Fruit fly (Drosophila melanogaster) whole organism, embryonic: ENCODE data around the gene CG32793.

ENCODE experiments used
- Awh ChIP-seq: fragments of 200-800 bp; sonication (Bioruptor generic); IDR thresholded peaks from 2 replicates; pipeline ENCODE4, ENCODE4 v1.3.6; 2022; ENCODE audit warnings: missing biosample characterization, missing genetic modification characterization
- BEAF-32 ChIP-seq: fragments of 200-800 bp; sonication (Bioruptor generic); optimal IDR thresholded peaks from 3 replicates; lab custom pipeline; 2017; ENCODE audit warnings: missing biosample characterization, missing genetic modification characterization, mild to moderate bottlenecking, moderate library complexity, missing genetic modification reagents
- CG12219 ChIP-seq: fragments of 200-800 bp; sonication (Bioruptor generic); optimal IDR thresholded peaks from 3 replicates; lab custom pipeline; 2018; ENCODE audit warnings: missing biosample characterization, mild to moderate bottlenecking, missing genetic modification characterization
- CG13424 ChIP-seq: fragments of 200-800 bp; sonication (Bioruptor generic); optimal IDR thresholded peaks from 2 replicates; lab custom pipeline; 2019; ENCODE audit warnings: missing biosample characterization, mild to moderate bottlenecking, missing genetic modification characterization, moderate library complexity
- CG13624 ChIP-seq: fragments of 200-800 bp; sonication (Bioruptor generic); optimal IDR thresholded peaks from 2 replicates; lab custom pipeline; 2016; ENCODE audit warnings: missing biosample characterization, missing genetic modification characterization
- CG13894 ChIP-seq: fragments of 200-800 bp; sonication (Bioruptor generic); optimal IDR thresholded peaks from 3 replicates; lab custom pipeline; 2018; ENCODE audit warnings: missing biosample characterization, mild to moderate bottlenecking, missing genetic modification characterization, moderate library complexity
- CG14050 ChIP-seq: fragments of 200-800 bp; sonication (Bioruptor generic); IDR thresholded peaks from 3 replicates; pipeline ENCODE4 v1.3.6; 2022; ENCODE audit warnings: missing biosample characterization, missing genetic modification characterization
- CG15073 ChIP-seq: fragments of 200-800 bp; sonication (Bioruptor generic); optimal IDR thresholded peaks from 2 replicates; lab custom pipeline; 2016; ENCODE audit warnings: missing biosample characterization, missing genetic modification characterization
- CG15269 ChIP-seq: fragments of 200-800 bp; sonication (Bioruptor generic); optimal IDR thresholded peaks from 2 replicates; lab custom pipeline; 2018; ENCODE audit warnings: missing biosample characterization, mild to moderate bottlenecking, missing genetic modification characterization, moderate library complexity
- CG17802 ChIP-seq: fragments of 200-800 bp; sonication (Bioruptor generic); optimal IDR thresholded peaks from 2 replicates; lab custom pipeline; 2018; ENCODE audit warnings: missing biosample characterization, mild to moderate bottlenecking, missing genetic modification characterization, moderate library complexity
- CG30403 ChIP-seq: fragments of 200-800 bp; sonication (Bioruptor generic); optimal IDR thresholded peaks from 3 replicates; lab custom pipeline; 2016; ENCODE audit warnings: missing biosample characterization, missing genetic modification characterization
- CG30431 ChIP-seq: fragments of 200-800 bp; sonication (Bioruptor generic); optimal IDR thresholded peaks from 2 replicates; lab custom pipeline; 2017; ENCODE audit warnings: missing biosample characterization, missing genetic modification characterization
- CG32767 ChIP-seq: fragments of 200-800 bp; sonication (Bioruptor generic); IDR thresholded peaks from 2 replicates; pipeline ENCODE4 v1.3.6; 2022; ENCODE audit warnings: missing biosample characterization, missing genetic modification characterization
- CG42726 ChIP-seq: fragments of 200-800 bp; sonication (Bioruptor generic); IDR thresholded peaks from 2 replicates; pipeline ENCODE4 v1.3.6; 2022; ENCODE audit warnings: missing biosample characterization, missing genetic modification characterization; ENCODE audit not compliant: partially characterized antibody
- CG4282 ChIP-seq: fragments of 200-800 bp; sonication (Bioruptor generic); optimal IDR thresholded peaks from 2 replicates; lab custom pipeline; 2016; ENCODE audit warnings: missing biosample characterization, missing genetic modification characterization
- CG4360 ChIP-seq: fragments of 200-800 bp; sonication (Bioruptor generic); IDR thresholded peaks from 2 replicates; pipeline ENCODE4 v1.3.6; 2022; ENCODE audit warnings: missing biosample characterization, missing genetic modification characterization
- CG8944 ChIP-seq: fragments of 200-800 bp; sonication (Bioruptor generic); optimal IDR thresholded peaks from 3 replicates; lab custom pipeline; 2016; ENCODE audit warnings: missing biosample characterization, missing genetic modification characterization
- D ChIP-seq, 2 experiments: fragments of 200-800 bp in 1 of 2; fragments of >200 bp in 1 of 2; sonication (Bioruptor generic) in 1 of 2; optimal IDR thresholded peaks; 2 replicates in 1 of 2; 3 replicates in 1 of 2; lab custom pipeline; 2017; ENCODE audit warnings: mild to moderate bottlenecking in 1 of 2, missing biosample characterization in 1 of 2, missing genetic modification characterization in 1 of 2, missing genetic modification reagents in 1 of 2
- Fer3 ChIP-seq: fragments of 200-800 bp; sonication (Bioruptor generic); optimal IDR thresholded peaks from 2 replicates; lab custom pipeline; 2018; ENCODE audit warnings: missing biosample characterization, mild to moderate bottlenecking, missing genetic modification characterization, moderate library complexity
- HmgZ ChIP-seq: fragments of 200-800 bp; sonication (Bioruptor generic); optimal IDR thresholded peaks from 2 replicates; lab custom pipeline; 2018; ENCODE audit warnings: missing biosample characterization, mild to moderate bottlenecking, missing genetic modification characterization
- Jarid2 ChIP-seq: fragments of 200-800 bp; sonication (Bioruptor generic); optimal IDR thresholded peaks from 3 replicates; lab custom pipeline; 2017; ENCODE audit warnings: mild to moderate bottlenecking, missing biosample characterization, missing genetic modification reagents, missing genetic modification characterization
- MTF-1 ChIP-seq: fragments of 200-800 bp; sonication (Bioruptor generic); optimal IDR thresholded peaks from 2 replicates; lab custom pipeline; 2018; ENCODE audit warnings: missing biosample characterization, mild to moderate bottlenecking, missing genetic modification characterization, borderline replicate concordance
- Mes4 ChIP-seq: fragments of 200-800 bp; sonication (Bioruptor generic); optimal IDR thresholded peaks from 2 replicates; lab custom pipeline; 2016; ENCODE audit warnings: missing biosample characterization, missing genetic modification characterization
- Nf-YB ChIP-seq: fragments of 200-800 bp; sonication (Bioruptor generic); optimal IDR thresholded peaks from 3 replicates; lab custom pipeline; 2019; ENCODE audit warnings: missing biosample characterization, mild to moderate bottlenecking, missing genetic modification characterization, moderate library complexity
- TFAM ChIP-seq: fragments of 200-800 bp; sonication (Bioruptor generic); optimal IDR thresholded peaks from 2 replicates; lab custom pipeline; 2017; ENCODE audit warnings: missing biosample characterization, missing genetic modification characterization, inconsistent platforms
- Trl ChIP-seq, 3 experiments: fragments of >200 bp in 2 of 3; fragments of 200-800 bp in 1 of 3; sonication (Bioruptor generic) in 1 of 3; optimal IDR thresholded peaks; 2 replicates in 1 of 3; 3 replicates in 2 of 3; lab custom pipeline; 2016 to 2017; ENCODE audit warnings: missing biosample characterization in 1 of 3, missing genetic modification characterization in 1 of 3
- abd-A ChIP-seq: fragments of 200-800 bp; sonication (Bioruptor generic); optimal IDR thresholded peaks from 3 replicates; lab custom pipeline; 2019; ENCODE audit warnings: missing biosample characterization, mild to moderate bottlenecking, missing genetic modification characterization, moderate library complexity
- bsh ChIP-seq, 2 experiments: fragments of 200-800 bp; sonication (Bioruptor generic); optimal IDR thresholded peaks; 2 replicates each; lab custom pipeline; 2017 to 2018; ENCODE audit warnings: mild to moderate bottlenecking in 2 of 2, missing biosample characterization in 2 of 2, missing genetic modification characterization in 2 of 2, moderate library complexity in 1 of 2
- cad ChIP-seq: fragments of >200 bp; optimal IDR thresholded peaks from 2 replicates; lab custom pipeline; 2017; ENCODE audit warnings: missing biosample characterization, missing genetic modification characterization
- chinmo ChIP-seq: fragments of 200-800 bp; sonication (Bioruptor generic); IDR thresholded peaks from 4 replicates; pipeline ENCODE4 v1.3.6; 2022; ENCODE audit warnings: missing biosample characterization, missing genetic modification characterization; ENCODE audit not compliant: partially characterized antibody
- chm ChIP-seq: fragments of 200-800 bp; sonication (Bioruptor generic); IDR thresholded peaks from 2 replicates; pipeline ENCODE4 v1.3.6; 2022; ENCODE audit warnings: missing biosample characterization, missing genetic modification characterization
- dpn ChIP-seq, 2 experiments: fragments of 200-800 bp; sonication (Bioruptor generic); optimal IDR thresholded peaks; 3 replicates each; lab custom pipeline; 2016; ENCODE audit warnings: missing biosample characterization in 2 of 2, missing genetic modification characterization in 2 of 2
- ems ChIP-seq: fragments of 200-800 bp; sonication (Bioruptor generic); optimal IDR thresholded peaks from 3 replicates; lab custom pipeline; 2016; ENCODE audit warnings: missing biosample characterization, missing genetic modification characterization
- eve ChIP-seq, 2 experiments: fragments of >200 bp; optimal IDR thresholded peaks; 2 replicates each; lab custom pipeline; 2017; ENCODE audit warnings: missing biosample characterization in 2 of 2, missing genetic modification characterization in 2 of 2
- gfzf ChIP-seq: fragments of 200-800 bp; sonication (Bioruptor generic); optimal IDR thresholded peaks from 2 replicates; lab custom pipeline; 2016; ENCODE audit warnings: missing biosample characterization, mild to moderate bottlenecking, missing genetic modification characterization, moderate library complexity
- grau ChIP-seq: fragments of 200-800 bp; optimal IDR thresholded peaks from 3 replicates; lab custom pipeline; 2019; ENCODE audit warnings: missing biosample characterization, mild to moderate bottlenecking, missing genetic modification characterization, moderate library complexity
- h ChIP-seq: fragments of >200 bp; optimal IDR thresholded peaks from 2 replicates; lab custom pipeline; 2017
- hkb ChIP-seq, 2 experiments: fragments of 200-800 bp in 1 of 2; fragments of >200 bp in 1 of 2; sonication (Bioruptor generic) in 1 of 2; IDR thresholded peaks in 1 of 2; optimal IDR thresholded peaks in 1 of 2; 2 replicates each; pipeline versions ENCODE4 v1.3.6 to Lab custom; 2017 to 2022; ENCODE audit warnings: missing biosample characterization in 1 of 2, missing genetic modification characterization in 1 of 2
- lola ChIP-seq, 3 experiments: fragments of >200 bp in 2 of 3; fragments of 200-800 bp in 1 of 3; sonication (Bioruptor generic) in 1 of 3; optimal IDR thresholded peaks; 2 replicates each; lab custom pipeline; 2017 to 2019; ENCODE audit warnings: missing biosample characterization in 3 of 3, missing genetic modification characterization in 3 of 3, mild to moderate bottlenecking in 1 of 3, moderate library complexity in 1 of 3
- nom ChIP-seq: fragments of 200-800 bp; sonication (Bioruptor generic); optimal IDR thresholded peaks from 2 replicates; lab custom pipeline; 2017; ENCODE audit warnings: missing biosample characterization, missing genetic modification characterization, mild to moderate bottlenecking, moderate library complexity, missing genetic modification reagents
- prd ChIP-seq, 3 experiments: fragments of >200 bp in 2 of 3; fragments of 200-800 bp in 1 of 3; sonication (Bioruptor generic) in 1 of 3; optimal IDR thresholded peaks in 2 of 3; IDR thresholded peaks in 1 of 3; 2 replicates in 2 of 3; 3 replicates in 1 of 3; pipeline versions ENCODE4 v1.3.6 to Lab custom; 2017 to 2022; ENCODE audit warnings: missing biosample characterization in 1 of 3, missing genetic modification characterization in 1 of 3
- scrt ChIP-seq: fragments of 200-800 bp; sonication (Bioruptor generic); optimal IDR thresholded peaks from 2 replicates; lab custom pipeline; 2018; ENCODE audit warnings: missing biosample characterization, mild to moderate bottlenecking, missing genetic modification characterization, moderate library complexity
- sens ChIP-seq: fragments of 200-800 bp; sonication (Bioruptor generic); peaks from one replicate; lab custom pipeline; 2016; ENCODE audit warnings: missing biosample characterization, missing genetic modification characterization
- sqz ChIP-seq: fragments of 200-800 bp; sonication (Bioruptor generic); optimal IDR thresholded peaks from 3 replicates; lab custom pipeline; 2018; ENCODE audit warnings: missing biosample characterization, mild to moderate bottlenecking, missing genetic modification characterization
- stc ChIP-seq: fragments of 200-800 bp; sonication (Bioruptor generic); IDR thresholded peaks from 2 replicates; pipeline ENCODE4 v1.3.6; 2022; ENCODE audit warnings: missing biosample characterization, missing genetic modification characterization
- stwl ChIP-seq: fragments of 200-800 bp; sonication (Bioruptor generic); optimal IDR thresholded peaks from 3 replicates; lab custom pipeline; 2018; ENCODE audit warnings: missing biosample characterization, mild to moderate bottlenecking, missing genetic modification characterization, moderate library complexity
- sug ChIP-seq: fragments of 200-800 bp; optimal IDR thresholded peaks from 2 replicates; lab custom pipeline; 2019; ENCODE audit warnings: missing biosample characterization, mild to moderate bottlenecking, missing genetic modification characterization, moderate library complexity

CG32793 gene

dm6 chrX:2973593-2973992 is 44.0 kb downstream of the CG32793 start, which contains the start of gene rst (continued):
- TF ChIP-seq CG15269 = no peak
- TF ChIP-seq prd (optimal IDR thresholded peaks at IDR 0.05; lab: Kevin White, UChicago) = no peak
- TF ChIP-seq prd (GFP tag; IDR thresholded peaks at IDR 0.05; lab: Robert Waterston, UW) = 0 out of 3 replicates have a peak, but pooled peaks have one; percentile 8
- 0 out of 2 replicates have a peak, but pooled peaks have one; percentile 29 for TF ChIP-seq CG4360 (GFP tag; lab: Robert Waterston, UW)
- TF ChIP-seq CG13894 (tag; lab: Kevin White, UChicago) = peak; percentile 82
- peak; percentile 62; the same call in 1 of the 4 replicates for TF ChIP-seq chinmo
- TF ChIP-seq CG42726 (GFP tag; lab: Robert Waterston, UW) = peak; percentile 54; the same call in 1 of the 2 replicates
- peak; percentile 33 for TF ChIP-seq nom (GFP tag; lab: Kevin White, UChicago)
- no peak for TF ChIP-seq HmgZ (tag; lab: Kevin White, UChicago)
- TF ChIP-seq Awh (GFP tag; lab: Robert Waterston, UW) = peak; percentile 44; the same call in 1 of the 2 replicates
- TF ChIP-seq CG8944 (GFP tag; lab: Kevin White, UChicago) = no peak
- peak; percentile 24 for TF ChIP-seq stwl
- no peak for TF ChIP-seq grau (tag; lab: Kevin White, UChicago)
- no peak for TF ChIP-seq Fer3
- TF ChIP-seq abd-A (tag; lab: Kevin White, UChicago) = peak; percentile 51
- no peak for TF ChIP-seq sug
- peak; percentile 93 for TF ChIP-seq sens
- TF ChIP-seq chm (GFP tag; lab: Robert Waterston, UW) = peak; percentile 92
- TF ChIP-seq MTF-1 = no peak
- no peak for TF ChIP-seq Mes4 (GFP tag; lab: Kevin White, UChicago)
- no peak for TF ChIP-seq CG12219
- peak; percentile 34 for TF ChIP-seq scrt (GFP tag; lab: Kevin White, UChicago)
- TF ChIP-seq gfzf = no peak
- TF ChIP-seq h (lab: Kevin White, UChicago) = no peak

DNA sequence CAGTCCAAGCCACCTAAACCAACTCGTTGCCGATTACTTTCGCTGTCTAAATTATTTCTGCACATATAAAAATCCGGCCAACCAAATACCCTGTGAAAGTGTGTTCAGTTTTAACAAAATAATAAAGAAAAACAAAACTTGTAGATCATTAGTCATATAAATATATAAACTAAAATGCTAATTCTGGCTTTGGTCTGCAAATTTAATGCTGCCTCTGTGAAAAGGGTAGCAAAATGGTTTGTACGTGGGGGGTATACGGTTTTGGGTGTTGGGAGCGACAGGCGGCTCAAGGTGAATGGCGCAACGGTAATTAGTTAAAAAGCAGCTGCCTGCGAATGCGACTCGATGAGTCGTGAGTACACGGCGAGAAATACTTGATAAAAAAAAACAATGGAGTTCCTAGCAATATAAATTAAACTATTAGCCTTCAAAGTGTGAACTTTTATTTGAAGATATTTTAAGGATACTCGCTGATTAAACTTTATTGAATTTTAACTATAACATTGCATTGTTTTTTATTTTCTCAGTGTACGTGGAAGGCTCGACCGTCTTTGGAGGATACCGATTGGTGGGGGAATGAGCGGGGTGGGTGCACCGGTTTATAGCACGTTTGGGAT is 48.4 kb downstream of the CG32793 start:
- TF ChIP-seq BEAF-32 (GFP tag; lab: Kevin White, UChicago) (no peak), CG13424 (tag; lab: Kevin White, UChicago) (peak; percentile 4), eve (GFP tag; optimal IDR thresholded peaks at IDR 0.05; lab: Kevin White, UChicago) (peak in 1 of 2 experiments; percentile 27), CG15073 (no peak), Trl (optimal IDR thresholded peaks at IDR 0.05; lab: Kevin White, UChicago) (no peak), Trl (GFP tag; optimal IDR thresholded peaks at IDR 0.05; lab: Kevin White, UChicago) (peak; percentile 34), CG15269 (peak; percentile 8), bsh (GFP tag; optimal IDR thresholded peaks at IDR 0.05; lab: Kevin White, UChicago) (peak in 1 of 2 experiments; percentile 59), CG13624 (no peak), CG30431 (GFP tag; lab: Kevin White, UChicago) (peak; percentile 33), Nf-YB (GFP tag; lab: Kevin White, UChicago) (peak; percentile 9), cad (GFP tag; lab: Kevin White, UChicago) (no peak), hkb (optimal IDR thresholded peaks at IDR 0.05; lab: Kevin White, UChicago) (no peak), hkb (GFP tag; IDR thresholded peaks at IDR 0.05; lab: Robert Waterston, UW) (peak; percentile 42; the same call in 1 of the 2 replicates), ems (GFP tag; lab: Kevin White, UChicago) (no peak), Jarid2 (GFP tag; lab: Kevin White, UChicago) (peak; percentile 4), lola (GFP tag; optimal IDR thresholded peaks at IDR 0.05; lab: Kevin White, UChicago) (peak in 1 of 3 experiments; percentile 51), stc (GFP tag; lab: Robert Waterston, UW) (no peak), D (optimal IDR thresholded peaks at IDR 0.05; lab: Kevin White, UChicago) (no peak), D (GFP tag; optimal IDR thresholded peaks at IDR 0.05; lab: Kevin White, UChicago) (peak; percentile 32), CG30403 (GFP tag; lab: Kevin White, UChicago) (peak; percentile 49), CG4282 (GFP tag; lab: Kevin White, UChicago) (no peak), dpn (GFP tag; optimal IDR thresholded peaks at IDR 0.05; lab: Kevin White, UChicago) (peak in 1 of 2 experiments; percentile 29), CG32767 (no peak), sqz (GFP tag; lab: Kevin White, UChicago) (no peak), CG17802 (tag; lab: Kevin White, UChicago) (no peak), CG14050 (no peak), TFAM (GFP tag; lab: Kevin White, UChicago) (no peak)
